Fruit fly (Drosophila melanogaster): Measurements from ENCODE around the gene Mob2.

Mob2 gene

dm6 chr3L:11555662-11556460 is 6.2 kb downstream of the Mob2 start (continued):
- TF ChIP-seq CG16815 (GFP tag; optimal IDR thresholded peaks at IDR 0.05), result peak; percentile 56
- peak; percentile 19 for TF ChIP-seq CG4617 (GFP tag; optimal IDR thresholded peaks at IDR 0.05; ENCODE audit: borderline replicate concordance)
- TF ChIP-seq Vsx1 (GFP tag; optimal IDR thresholded peaks at IDR 0.05), result peak; percentile 11
- TF ChIP-seq ssp (GFP tag; IDR thresholded peaks at IDR 0.05), result peak; percentile 53; the same call in 1 of the 2 replicates
- TF ChIP-seq cato (GFP tag; optimal IDR thresholded peaks at IDR 0.05; ENCODE audit: borderline replicate concordance), result peak; percentile 33
- TF ChIP-seq dati (GFP tag; IDR thresholded peaks at IDR 0.05), result no peak
- TF ChIP-seq da (GFP tag; optimal IDR thresholded peaks at IDR 0.05), result peak; percentile 31
- TF ChIP-seq Ada2b (GFP tag; IDR thresholded peaks at IDR 0.05), result peak; percentile 52; the same call in 1 of the 2 replicates
- TF ChIP-seq CG12071 (GFP tag; optimal IDR thresholded peaks at IDR 0.05), result peak; percentile 18
- peak; percentile 65 for TF ChIP-seq gsb-n (tag; optimal IDR thresholded peaks at IDR 0.05)
- peak; percentile 90 for TF ChIP-seq CG10979 (tag; optimal IDR thresholded peaks at IDR 0.05)
- no peak for TF ChIP-seq CG14965 (GFP tag; optimal IDR thresholded peaks at IDR 0.05; ENCODE audit: borderline replicate concordance)
- peak; percentile 66 for TF ChIP-seq Deaf1 (tag; optimal IDR thresholded peaks at IDR 0.05)
- peak; percentile 84 for TF ChIP-seq CG13424 (tag; optimal IDR thresholded peaks at IDR 0.05)
- no peak for TF ChIP-seq CG10959 (GFP tag; IDR thresholded peaks at IDR 0.05)
- peak; percentile 46; the same call in 1 of the 2 replicates for TF ChIP-seq ttk (GFP tag; IDR thresholded peaks at IDR 0.05)
- no peak for TF ChIP-seq vnd (GFP tag; IDR thresholded peaks at IDR 0.05; ENCODE audit: partially characterized antibody)
- no peak for TF ChIP-seq danr (GFP tag; IDR thresholded peaks at IDR 0.05)
- TF ChIP-seq schlank (tag; optimal IDR thresholded peaks at IDR 0.05), result no peak
- peak; percentile 43 for TF ChIP-seq psq (GFP tag; optimal IDR thresholded peaks at IDR 0.05)
- peak; percentile 61 for TF ChIP-seq CG2875 (GFP tag; optimal IDR thresholded peaks at IDR 0.05)
- TF ChIP-seq CG10147 (GFP tag; optimal IDR thresholded peaks at IDR 0.05), result peak; percentile 84
- peak; percentile 70 for TF ChIP-seq Camta (GFP tag; optimal IDR thresholded peaks at IDR 0.05)
- peak; percentile 10 for TF ChIP-seq CG11723 (GFP tag; optimal IDR thresholded peaks at IDR 0.05)
- no peak for TF ChIP-seq Kr (GFP tag; optimal IDR thresholded peaks at IDR 0.05)
- peak; percentile 16 for TF ChIP-seq CG8944 (GFP tag; optimal IDR thresholded peaks at IDR 0.05)
- TF ChIP-seq CG1529 (GFP tag; optimal IDR thresholded peaks at IDR 0.05), result peak; percentile 61
- peak; percentile 83 for TF ChIP-seq unpg (GFP tag; optimal IDR thresholded peaks at IDR 0.05)
- TF ChIP-seq Bteb2 (GFP tag; optimal IDR thresholded peaks at IDR 0.05), result peak; percentile 76
- TF ChIP-seq crc (GFP tag; optimal IDR thresholded peaks at IDR 0.05), result no peak
- peak; percentile 49 for TF ChIP-seq cwo (GFP tag; optimal IDR thresholded peaks at IDR 0.05)
- no peak for TF ChIP-seq CG7271 (tag; optimal IDR thresholded peaks at IDR 0.05)
- peak; percentile 31 for TF ChIP-seq dm (GFP tag; optimal IDR thresholded peaks at IDR 0.05)
- peak; percentile 67 for TF ChIP-seq Dbx (GFP tag; IDR thresholded peaks at IDR 0.05)
- TF ChIP-seq salm (tag; optimal IDR thresholded peaks at IDR 0.05), result peak; percentile 44
- no peak for TF ChIP-seq Neu2 (GFP tag; optimal IDR thresholded peaks at IDR 0.05; ENCODE audit: borderline replicate concordance)
- TF ChIP-seq tll (GFP tag; optimal IDR thresholded peaks at IDR 0.05), result no peak
- TF ChIP-seq CG9437 (GFP tag; optimal IDR thresholded peaks at IDR 0.05), result peak; percentile 78
- TF ChIP-seq CG4282 (GFP tag; optimal IDR thresholded peaks at IDR 0.05), result no peak
- TF ChIP-seq BtbVII (GFP tag; optimal IDR thresholded peaks at IDR 0.05), result peak; percentile 10
- peak; percentile 58 for TF ChIP-seq nom (GFP tag; optimal IDR thresholded peaks at IDR 0.05)
- TF ChIP-seq CG8281 (tag; optimal IDR thresholded peaks at IDR 0.05), result no peak
- peak; percentile 65 for TF ChIP-seq zf30C (GFP tag; optimal IDR thresholded peaks at IDR 0.05)
- peak; percentile 49 for TF ChIP-seq CG17568 (GFP tag; optimal IDR thresholded peaks at IDR 0.05)
- TF ChIP-seq Side (GFP tag; optimal IDR thresholded peaks at IDR 0.05), result peak; percentile 20
- peak; percentile 48 for TF ChIP-seq NC2α (GFP tag; optimal IDR thresholded peaks at IDR 0.05)
- no peak for TF ChIP-seq Elba2 (GFP tag; optimal IDR thresholded peaks at IDR 0.05)
- peak; percentile 53 for TF ChIP-seq az2 (GFP tag; optimal IDR thresholded peaks at IDR 0.05)

Data from whole organism, embryonic.